Worm (Caenorhabditis elegans): ENCODE results near the gene str-7.

str-7 gene

DNA sequence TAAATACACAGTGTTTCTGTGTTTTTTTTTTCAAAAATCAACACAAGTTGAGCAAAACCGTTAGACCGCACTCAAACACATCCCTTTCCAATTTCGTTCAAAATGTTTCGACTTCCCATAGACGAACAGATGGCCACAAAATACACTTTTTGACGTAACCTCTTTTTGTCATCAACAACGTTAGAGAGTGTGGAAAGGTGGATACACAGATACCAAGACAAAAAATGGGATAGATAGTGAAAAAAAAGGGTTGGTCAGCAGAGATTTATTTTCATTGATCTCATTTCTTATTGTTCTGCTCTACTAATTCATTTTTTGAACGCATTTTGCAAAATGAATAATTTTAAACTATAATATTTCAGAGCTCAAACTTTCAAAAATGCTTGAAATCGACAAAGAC lies 4.5 kb downstream of the str-7 start (continued):
- TF ChIP-seq mep-1 (tag; optimal IDR thresholded peaks at IDR 0.05) (peak; percentile 38), C34B4.2 (tag; optimal IDR thresholded peaks at IDR 0.05) (no peak), jun-1 (tag; optimal IDR thresholded peaks at IDR 0.05) (no peak), zip-4 (GFP tag; optimal IDR thresholded peaks at IDR 0.05) (no peak), pqm-1 (tag; optimal IDR thresholded peaks at IDR 0.05) (no peak), F16B12.6 (tag; optimal IDR thresholded peaks at IDR 0.05) (no peak), zag-1 (tag; optimal IDR thresholded peaks at IDR 0.05) (no peak), lin-15B (tag; optimal IDR thresholded peaks at IDR 0.05) (no peak), unc-86 (tag; optimal IDR thresholded peaks at IDR 0.05) (no peak), hlh-4 (tag; optimal IDR thresholded peaks at IDR 0.05) (no peak)

DNA sequence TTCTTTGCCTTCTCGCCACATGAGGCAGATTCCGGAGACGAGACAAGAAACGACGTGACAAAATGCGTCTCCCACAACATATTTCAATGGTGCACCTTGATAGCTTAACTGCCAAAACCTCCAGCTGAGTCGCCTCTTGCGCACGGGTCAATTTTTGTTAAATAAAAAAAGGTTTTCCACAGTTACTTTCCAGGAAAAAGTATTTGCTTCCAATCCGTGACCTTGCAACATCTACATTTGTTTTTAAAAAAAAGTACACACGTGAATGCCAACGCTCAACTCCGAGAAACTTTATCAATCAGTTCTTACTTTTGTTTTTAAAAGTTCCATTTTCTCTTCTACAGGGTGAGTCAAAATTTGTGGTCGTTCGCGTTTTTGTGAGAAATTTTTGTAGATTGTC lies 5.1 kb downstream of the str-7 start, which contains the start of gene F22B8.7:
Gene F22B8.7 (plus strand): TSS at position 301 of the 400 bp plus-strand sequence.
- TF ChIP-seq elt-3 (tag; optimal IDR thresholded peaks at IDR 0.05): no peak
- no peak for TF ChIP-seq unc-86 (tag; optimal IDR thresholded peaks at IDR 0.05)
- TF ChIP-seq snu-23 (GFP tag; optimal IDR thresholded peaks at IDR 0.05): no peak
- no peak for TF ChIP-seq blmp-1 (tag; optimal IDR thresholded peaks at IDR 0.05)
- no peak for TF ChIP-seq pax-3 (tag; optimal IDR thresholded peaks at IDR 0.05)
- TF ChIP-seq ces-1 (GFP tag; optimal IDR thresholded peaks at IDR 0.05): no peak
- TF ChIP-seq ceh-82 (tag; optimal IDR thresholded peaks at IDR 0.05): no peak
- no peak for TF ChIP-seq ceh-63 (GFP tag; optimal IDR thresholded peaks at IDR 0.05)
- no peak for TF ChIP-seq mdl-1 (tag; optimal IDR thresholded peaks at IDR 0.05)
- TF ChIP-seq hpl-2 (GFP tag; optimal IDR thresholded peaks at IDR 0.05): no peak
- TF ChIP-seq nhr-47 (tag; optimal IDR thresholded peaks at IDR 0.05): no peak
- TF ChIP-seq rnt-1 (tag; optimal IDR thresholded peaks at IDR 0.05): no peak
- TF ChIP-seq xbp-1 (tag; optimal IDR thresholded peaks at IDR 0.05): no peak
- TF ChIP-seq hlh-17 (GFP tag; optimal IDR thresholded peaks at IDR 0.05; ENCODE audit: borderline replicate concordance): no peak
- no peak for TF ChIP-seq ceh-88 (GFP tag; IDR thresholded peaks at IDR 0.05)
- TF ChIP-seq sptf-1 (tag; optimal IDR thresholded peaks at IDR 0.05): no peak
- TF ChIP-seq nhr-20 (tag; optimal IDR thresholded peaks at IDR 0.05): no peak
- no peak for TF ChIP-seq C04F5.9 (tag; optimal IDR thresholded peaks at IDR 0.05)
- no peak for TF ChIP-seq nhr-85 (tag)

DNA sequence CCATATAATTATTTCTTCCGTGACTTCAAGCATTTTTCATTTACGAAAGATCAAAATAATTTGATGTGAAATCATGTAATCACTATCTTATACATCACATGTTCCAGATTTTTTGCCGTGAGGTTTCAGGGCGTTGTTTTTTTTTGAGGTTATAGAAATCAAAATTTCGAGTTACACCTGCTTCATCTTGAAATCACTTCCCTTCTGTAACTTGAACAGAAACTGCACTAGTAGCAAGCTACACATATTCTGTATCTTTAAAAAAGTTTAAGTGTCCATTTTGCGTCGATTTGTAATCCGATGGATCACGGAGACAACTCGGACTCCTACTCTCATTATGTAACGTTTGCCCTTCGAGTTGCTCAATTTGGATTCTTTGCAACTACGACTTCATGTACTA lies 8.7 kb downstream of the str-7 start, which contains the start of gene F22B8.3:
Gene F22B8.3 (plus strand): TSS at position 301 of the 400 bp plus-strand sequence.
- TF ChIP-seq nhr-76 (tag; optimal IDR thresholded peaks at IDR 0.05) (no peak), Y116A8C.19 (tag; optimal IDR thresholded peaks at IDR 0.05; ENCODE audit: borderline replicate concordance) (no peak), aha-1 (tag; optimal IDR thresholded peaks at IDR 0.05) (no peak), efl-1 (optimal IDR thresholded peaks at IDR 0.05) (no peak), efl-1 (GFP tag; optimal IDR thresholded peaks at IDR 0.05 in 1 of 2) (peak in 1 of 2 experiments; percentile 58)

DNA sequence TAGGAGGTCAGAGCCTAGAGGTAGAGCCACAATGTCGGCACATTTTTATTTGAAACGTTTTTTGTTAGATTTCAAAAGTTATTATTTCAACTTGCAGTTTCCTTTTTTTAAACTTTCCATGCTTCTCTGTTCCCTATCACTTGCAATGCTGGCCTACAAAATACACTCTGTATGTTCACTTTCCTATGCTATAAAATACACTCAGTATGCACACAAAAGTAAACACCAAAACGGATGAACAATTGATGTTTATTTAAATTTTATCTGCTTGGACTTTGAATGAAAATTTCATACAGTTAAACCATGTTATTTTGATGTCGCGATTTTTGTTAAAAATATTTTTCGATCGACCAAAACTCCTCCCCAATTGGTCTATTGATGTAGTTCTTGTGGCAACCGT lies 18.7 kb downstream of the str-7 start:
- TF ChIP-seq ceh-88 (GFP tag; IDR thresholded peaks at IDR 0.05) (no peak), elt-2 (tag; optimal IDR thresholded peaks at IDR 0.05) (no peak), alr-1 (tag; optimal IDR thresholded peaks at IDR 0.05; ENCODE audit: borderline replicate concordance) (no peak), unc-86 (tag; optimal IDR thresholded peaks at IDR 0.05) (no peak), nhr-47 (tag; optimal IDR thresholded peaks at IDR 0.05) (no peak), unc-98 (GFP tag; IDR thresholded peaks at IDR 0.05) (no peak), elt-3 (tag; optimal IDR thresholded peaks at IDR 0.05) (no peak), C34B4.2 (tag; optimal IDR thresholded peaks at IDR 0.05) (no peak), nhr-11 (tag; optimal IDR thresholded peaks at IDR 0.05) (no peak), Y116A8C.19 (tag; optimal IDR thresholded peaks at IDR 0.05; ENCODE audit: borderline replicate concordance) (no peak), grh-1 (GFP tag; IDR thresholded peaks at IDR 0.05) (no peak), nhr-90 (tag; optimal IDR thresholded peaks at IDR 0.05; ENCODE audit: poor library complexity) (no peak), snu-23 (GFP tag; optimal IDR thresholded peaks at IDR 0.05) (no peak), sptf-1 (tag; optimal IDR thresholded peaks at IDR 0.05) (no peak), C16A3.4 (tag; optimal IDR thresholded peaks at IDR 0.05) (no peak), hlh-17 (GFP tag; optimal IDR thresholded peaks at IDR 0.05; ENCODE audit: borderline replicate concordance) (no peak)
